Fruit fly (Drosophila melanogaster): Measurements from ENCODE around the gene Galk.

DNA sequence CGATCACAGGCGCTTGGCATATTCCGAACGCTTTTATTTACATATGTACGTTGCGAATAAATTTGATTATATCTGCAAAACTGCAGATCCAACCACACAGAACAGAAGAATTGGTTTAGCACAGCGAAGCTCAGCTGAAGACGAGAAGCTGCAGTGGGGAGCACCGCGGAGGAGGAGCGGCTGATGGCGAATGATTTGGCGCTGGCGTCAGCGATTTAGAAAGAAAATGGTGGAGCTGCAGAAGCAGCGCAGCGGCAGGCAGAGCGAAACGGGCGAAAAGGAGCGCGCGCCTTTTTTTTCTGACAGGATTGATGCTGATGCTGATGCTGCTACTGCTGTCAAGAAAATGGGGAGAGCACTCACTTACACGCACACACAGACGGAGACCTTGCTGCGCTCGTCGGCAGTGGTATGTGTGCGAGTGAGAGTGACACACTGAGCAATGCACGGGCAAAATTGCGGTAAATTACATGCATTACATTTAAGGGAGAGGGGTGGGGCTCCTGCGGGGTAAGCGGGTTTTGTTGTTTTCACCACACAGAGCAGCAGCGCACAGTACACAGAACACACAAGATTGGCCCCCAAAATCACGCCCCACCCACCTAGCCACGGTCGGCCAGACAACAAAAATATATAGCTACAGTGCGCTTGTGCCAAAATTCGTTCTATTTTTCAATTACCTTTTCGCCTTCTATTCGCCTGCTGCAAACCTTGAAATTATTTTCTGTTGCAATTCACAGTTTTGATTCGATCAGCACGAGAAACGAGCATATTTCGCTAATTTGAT is 11.2 kb upstream of the Galk start:
- TF ChIP-seq usp (GFP tag; optimal IDR thresholded peaks at IDR 0.05) (no peak), psq (optimal IDR thresholded peaks at IDR 0.05) (no peak), EcR (GFP tag; optimal IDR thresholded peaks at IDR 0.05) (no peak), pan (optimal IDR thresholded peaks at IDR 0.05) (no peak)
